Worm (Caenorhabditis elegans) whole organism, young adult: ENCODE data around the gene unc-50.

Experiments used
- B0336.3 ChIP-seq: fragments of 200-800 bp; sonication (Bioruptor generic); IDR thresholded peaks from 2 replicates; pipeline ENCODE4 v1.3.6; 2022; ENCODE audit warnings: missing genetic modification characterization, missing compliant biosample characterization
- F10E7.11 ChIP-seq: sonication (generic microtip); optimal IDR thresholded peaks from 2 replicates; lab custom pipeline; 2017; ENCODE audit warnings: mild to moderate bottlenecking, missing genetic modification characterization, moderate library complexity, missing compliant biosample characterization
- F37B4.10 ChIP-seq: fragments of 200-800 bp; sonication (Bioruptor generic); IDR thresholded peaks from 2 replicates; pipeline ENCODE4 v1.3.6; 2022; ENCODE audit warnings: missing genetic modification characterization, missing compliant biosample characterization
- F49E8.2 ChIP-seq: sonication (generic microtip); optimal IDR thresholded peaks from 3 replicates; lab custom pipeline; 2017; ENCODE audit warnings: missing genetic modification characterization, mild to moderate bottlenecking, missing compliant biosample characterization, antibody characterized with exemption, moderate library complexity; ENCODE audit not compliant: insufficient read depth
- F57A8.1 ChIP-seq: fragments of 200-800 bp; sonication (Bioruptor generic); optimal IDR thresholded peaks from 2 replicates; lab custom pipeline; 2018; ENCODE audit warnings: mild to moderate bottlenecking, missing genetic modification characterization, moderate library complexity, missing compliant biosample characterization
- K12H6.12 ChIP-seq: fragments of 200-800 bp; sonication (Bioruptor generic); optimal IDR thresholded peaks from 2 replicates; lab custom pipeline; 2018; ENCODE audit warnings: mild to moderate bottlenecking, missing genetic modification characterization, missing compliant biosample characterization
- T07F8.4 ChIP-seq: sonication (generic microtip); optimal IDR thresholded peaks from 2 replicates; lab custom pipeline; 2016; ENCODE audit warnings: mild to moderate bottlenecking, missing genetic modification characterization, moderate library complexity, missing compliant biosample characterization
- Y95B8A.8 ChIP-seq: fragments of 200-800 bp; sonication (Bioruptor generic); IDR thresholded peaks from 2 replicates; pipeline ENCODE4 v1.3.6; 2022; ENCODE audit warnings: missing genetic modification reagents, missing genetic modification characterization, missing compliant biosample characterization
- ama-1 ChIP-seq, 3 experiments: fragments of 150-350 bp in 1 of 3; sonication (generic microtip) in 2 of 3; optimal IDR thresholded peaks; 2 replicates each; lab custom pipeline; 2014 to 2018; ENCODE audit warnings: missing biosample characterization in 2 of 3, missing genetic modification characterization in 2 of 3, missing genetic modification reagents in 2 of 3
- attf-5 ChIP-seq: fragments of 200-800 bp; sonication (Bioruptor generic); optimal IDR thresholded peaks from 2 replicates; lab custom pipeline; 2018; ENCODE audit warnings: mild to moderate bottlenecking, missing genetic modification characterization, missing compliant biosample characterization
- attf-6 ChIP-seq: fragments of 200-800 bp; sonication (Bioruptor generic); IDR thresholded peaks from 2 replicates; pipeline ENCODE4 v1.3.6; 2022; ENCODE audit warnings: missing genetic modification reagents, missing genetic modification characterization, missing compliant biosample characterization
- bed-2 ChIP-seq: fragments of 200-800 bp; sonication (Bioruptor generic); IDR thresholded peaks from 2 replicates; pipeline ENCODE4 v1.3.6; 2022; ENCODE audit warnings: missing genetic modification reagents, missing genetic modification characterization, missing compliant biosample characterization
- cebp-1 ChIP-seq, 2 experiments: fragments of 200-800 bp in 1 of 2; sonication (Bioruptor generic) in 1 of 2; sonication (generic microtip) in 1 of 2; IDR thresholded peaks in 1 of 2; optimal IDR thresholded peaks in 1 of 2; 2 replicates each; pipeline versions ENCODE4 v1.3.6 to Lab custom; 2017 to 2022; ENCODE audit warnings: missing compliant biosample characterization in 2 of 2, missing genetic modification characterization in 2 of 2, mild to moderate bottlenecking in 1 of 2, missing genetic modification reagents in 1 of 2, moderate library complexity in 1 of 2
- cebp-2 ChIP-seq: fragments of 200-800 bp; sonication (Bioruptor generic); IDR thresholded peaks from 2 replicates; pipeline ENCODE4 v1.3.6; 2022; ENCODE audit warnings: missing genetic modification characterization, missing compliant biosample characterization
- ceh-27 ChIP-seq: fragments of 200-800 bp; sonication (Bioruptor generic); optimal IDR thresholded peaks from 2 replicates; lab custom pipeline; 2018; ENCODE audit warnings: mild to moderate bottlenecking, missing genetic modification characterization, moderate library complexity, missing compliant biosample characterization
- die-1 ChIP-seq: sonication (generic microtip); optimal IDR thresholded peaks from 2 replicates; lab custom pipeline; 2016; ENCODE audit warnings: missing genotype, mild to moderate bottlenecking, missing genetic modification characterization, missing compliant biosample characterization
- egrh-3 ChIP-seq: fragments of 200-800 bp; sonication (Bioruptor generic); IDR thresholded peaks from 2 replicates; pipeline ENCODE4 v1.3.6; 2022; ENCODE audit warnings: missing genetic modification reagents, missing genetic modification characterization, missing compliant biosample characterization
- him-1 ChIP-seq: sonication (generic microtip); optimal IDR thresholded peaks from 2 replicates; lab custom pipeline; 2016; ENCODE audit warnings: missing genotype, missing genetic modification reagents, missing genetic modification characterization, missing compliant biosample characterization
- lag-1 ChIP-seq: fragments of 200-800 bp; sonication (Bioruptor generic); IDR thresholded peaks from 2 replicates; pipeline ENCODE4 v1.3.6; 2022; ENCODE audit warnings: missing genetic modification reagents, missing genetic modification characterization, missing compliant biosample characterization
- lir-1 ChIP-seq: fragments of 200-800 bp; sonication (Bioruptor generic); conservative IDR thresholded peaks from 2 replicates; pipeline ENCODE4 v1.3.6; 2022; ENCODE audit warnings: missing genetic modification reagents, missing genetic modification characterization, missing compliant biosample characterization
- madf-10 ChIP-seq: sonication (generic microtip); optimal IDR thresholded peaks from 2 replicates; lab custom pipeline; 2016; ENCODE audit warnings: mild to moderate bottlenecking, missing genetic modification characterization, missing compliant biosample characterization
- madf-8 ChIP-seq: fragments of 200-800 bp; sonication (Bioruptor generic); conservative IDR thresholded peaks from 2 replicates; pipeline ENCODE4 v1.3.6; 2022; ENCODE audit warnings: missing genetic modification reagents, missing genetic modification characterization, missing compliant biosample characterization
- nfyb-1 ChIP-seq: fragments of 200-800 bp; sonication (Bioruptor generic); IDR thresholded peaks from 2 replicates; pipeline ENCODE4 v1.3.6; 2022; ENCODE audit warnings: missing genetic modification reagents, missing genetic modification characterization, missing compliant biosample characterization
- repo-1 ChIP-seq: sonication (generic microtip); optimal IDR thresholded peaks from 2 replicates; lab custom pipeline; 2017; ENCODE audit warnings: mild to moderate bottlenecking, missing genetic modification characterization, missing compliant biosample characterization
- sdz-38 ChIP-seq: sonication (generic microtip); optimal IDR thresholded peaks from 2 replicates; lab custom pipeline; 2016; ENCODE audit warnings: missing genotype, missing genetic modification characterization, missing compliant biosample characterization
- snpc-3.4 ChIP-seq: sonication (generic microtip); optimal IDR thresholded peaks from 2 replicates; lab custom pipeline; 2017; ENCODE audit warnings: missing genetic modification characterization, mild to moderate bottlenecking, missing compliant biosample characterization, antibody characterized with exemption, moderate library complexity, missing genotype, missing genetic modification reagents
- snpc-4 ChIP-seq, 5 experiments: fragments of 150-350 bp in 1 of 5; sonication (generic microtip) in 4 of 5; optimal IDR thresholded peaks; 2 replicates each; lab custom pipeline; 2014 to 2018; ENCODE audit warnings: missing genetic modification characterization in 5 of 5, missing biosample characterization in 3 of 5, antibody characterized with exemption in 2 of 5, mild to moderate bottlenecking in 2 of 5, missing compliant biosample characterization in 2 of 5, missing genotype in 2 of 5, moderate library complexity in 2 of 5, missing genetic modification reagents in 1 of 5
- somi-1 ChIP-seq: fragments of 200-800 bp; sonication (Bioruptor generic); optimal IDR thresholded peaks from 2 replicates; lab custom pipeline; 2018; ENCODE audit warnings: mild to moderate bottlenecking, missing genetic modification characterization, missing compliant biosample characterization
- tlf-1 ChIP-seq: fragments of 200-800 bp; sonication (Bioruptor generic); optimal IDR thresholded peaks from 2 replicates; lab custom pipeline; 2018; ENCODE audit warnings: mild to moderate bottlenecking, missing genetic modification characterization, missing compliant biosample characterization
- ztf-18 ChIP-seq: sonication (generic microtip); optimal IDR thresholded peaks from 2 replicates; lab custom pipeline; 2016; ENCODE audit warnings: missing genotype, mild to moderate bottlenecking, missing genetic modification characterization, missing compliant biosample characterization
- ztf-25 ChIP-seq: fragments of 200-800 bp; sonication (Bioruptor generic); IDR thresholded peaks from 2 replicates; pipeline ENCODE4 v1.3.6; 2022; ENCODE audit warnings: missing genetic modification reagents, missing genetic modification characterization, missing compliant biosample characterization

Gene unc-50

ce11 chrIII:10318062-10318609 lies at the start of gene unc-50, which contains the start of gene ostf-4:
unc-50 (minus strand) TSS chrIII:10318162.
ostf-4 (minus strand) TSS chrIII:10318559.
- TF ChIP-seq F10E7.11 (tag; lab: Kevin White, UChicago) (no peak), ztf-25 (GFP tag; lab: Robert Waterston, UW) (no peak), tlf-1 (GFP tag; lab: Kevin White, UChicago) (no peak), B0336.3 (GFP tag; lab: Robert Waterston, UW) (no peak), egrh-3 (GFP tag; lab: Robert Waterston, UW) (no peak), madf-10 (no peak), ceh-27 (GFP tag; lab: Kevin White, UChicago) (no peak), lir-1 (GFP tag; lab: Robert Waterston, UW) (no peak), snpc-4 (GFP tag; optimal IDR thresholded peaks at IDR 0.05; lab: Kevin White, UChicago) (no peak), snpc-4 (tag; optimal IDR thresholded peaks at IDR 0.05; lab: Kevin White, UChicago) (no peak), ztf-18 (no peak), sdz-38 (tag; lab: Kevin White, UChicago) (no peak), somi-1 (GFP tag; lab: Kevin White, UChicago) (no peak), nfyb-1 (GFP tag; lab: Robert Waterston, UW) (no peak)
- TF ChIP-seq, all 124 proteins: peak for 0

ce11 chrIII:10367355-10367909 lies 49.5 kb upstream of the unc-50 start:
- TF ChIP-seq ceh-27 (GFP tag; lab: Kevin White, UChicago), result peak; percentile 4
- no peak for TF ChIP-seq cebp-2 (GFP tag; lab: Robert Waterston, UW)
- peak; percentile 44 for TF ChIP-seq K12H6.12 (tag; lab: Kevin White, UChicago)

ce11 chrIII:10364656-10365055 lies 46.7 kb upstream of the unc-50 start, which contains the start of gene tbc-8:
tbc-8 (plus strand) TSS chrIII:10364956.
- no peak for TF ChIP-seq ama-1 (optimal IDR thresholded peaks at IDR 0.05; lab: Kevin White, UChicago)
- no peak for TF ChIP-seq ama-1 (GFP tag; optimal IDR thresholded peaks at IDR 0.05; lab: Kevin White, UChicago)
- TF ChIP-seq lir-1 (GFP tag; lab: Robert Waterston, UW), result no peak
- TF ChIP-seq repo-1 (tag; lab: Kevin White, UChicago), result no peak
- no peak for TF ChIP-seq him-1 (tag; lab: Kevin White, UChicago)
- no peak for TF ChIP-seq die-1
- no peak for TF ChIP-seq lag-1 (GFP tag; lab: Robert Waterston, UW)
- TF ChIP-seq F49E8.2 (tag; lab: Kevin White, UChicago), result no peak
- TF ChIP-seq attf-6 (GFP tag; lab: Robert Waterston, UW), result no peak
- TF ChIP-seq madf-8, result no peak
- no peak for TF ChIP-seq cebp-2 (GFP tag; lab: Robert Waterston, UW)

- TF ChIP-seq T07F8.4, result no peak
- TF ChIP-seq bed-2 (GFP tag; lab: Robert Waterston, UW), result no peak
- no peak for TF ChIP-seq attf-5
- no peak for TF ChIP-seq cebp-1 (GFP tag; IDR thresholded peaks at IDR 0.05; lab: Robert Waterston, UW)
- TF ChIP-seq cebp-1 (tag; optimal IDR thresholded peaks at IDR 0.05; lab: Kevin White, UChicago), result no peak
- TF ChIP-seq K12H6.12 (tag; lab: Kevin White, UChicago), result no peak
- no peak for TF ChIP-seq F37B4.10 (GFP tag; lab: Robert Waterston, UW)
- no peak for TF ChIP-seq F57A8.1 (GFP tag; lab: Kevin White, UChicago)
- TF ChIP-seq snpc-3.4 (tag; lab: Kevin White, UChicago), result no peak
- no peak for TF ChIP-seq Y95B8A.8 (GFP tag; lab: Robert Waterston, UW)
Observed at ce11 chrIII:10362920-10363319, 45.0 kb upstream of the unc-50 start.
